Fruit fly (Drosophila melanogaster) whole organism, prepupa: ENCODE results near the gene CG10993.

Experiments used
- Blimp-1 ChIP-seq: fragments of 200-800 bp; sonication (Bioruptor generic); optimal IDR thresholded peaks from 3 replicates; lab custom pipeline; 2017; ENCODE audit warnings: missing biosample characterization, missing genetic modification characterization, mild to moderate bottlenecking, moderate library complexity, missing genetic modification reagents
- CG10631 ChIP-seq: fragments of 200-800 bp; sonication (Bioruptor generic); optimal IDR thresholded peaks from 2 replicates; lab custom pipeline; 2016; ENCODE audit warnings: missing biosample characterization, missing genetic modification characterization
- CG11294 ChIP-seq: fragments of 200-800 bp; sonication (Bioruptor generic); IDR thresholded peaks from 2 replicates; pipeline ENCODE4 v1.3.6; 2022; ENCODE audit warnings: missing biosample characterization, missing genetic modification characterization
- CG11762 ChIP-seq: fragments of 200-800 bp; sonication (Bioruptor generic); optimal IDR thresholded peaks from 3 replicates; lab custom pipeline; 2016; ENCODE audit warnings: missing biosample characterization, missing genetic modification characterization; ENCODE audit not compliant: insufficient read depth
- CG11902 ChIP-seq: fragments of 200-800 bp; sonication (Bioruptor generic); optimal IDR thresholded peaks from 3 replicates; lab custom pipeline; 2016; ENCODE audit warnings: missing biosample characterization, missing genetic modification characterization
- CG15336 ChIP-seq: fragments of 200-800 bp; sonication (Bioruptor generic); IDR thresholded peaks from 2 replicates; pipeline ENCODE4 v1.3.6; 2022; ENCODE audit warnings: missing biosample characterization, missing genetic modification characterization
- CG3032 ChIP-seq: fragments of 200-800 bp; optimal IDR thresholded peaks from 2 replicates; lab custom pipeline; 2019; ENCODE audit warnings: missing biosample characterization, mild to moderate bottlenecking, missing genetic modification characterization, moderate library complexity
- CG31627 ChIP-seq: fragments of 200-800 bp; sonication (Bioruptor generic); optimal IDR thresholded peaks from 3 replicates; lab custom pipeline; 2016; ENCODE audit warnings: missing biosample characterization, missing genetic modification characterization
- CG32006 ChIP-seq: fragments of 200-800 bp; sonication (Bioruptor generic); optimal IDR thresholded peaks from 3 replicates; lab custom pipeline; 2017; ENCODE audit warnings: missing biosample characterization, mild to moderate bottlenecking, missing genetic modification characterization
- CG3919 ChIP-seq: fragments of 200-800 bp; sonication (Bioruptor generic); optimal IDR thresholded peaks from 3 replicates; lab custom pipeline; 2016; ENCODE audit warnings: missing biosample characterization, missing genetic modification characterization
- CG6276 ChIP-seq: fragments of 200-800 bp; sonication (Bioruptor generic); optimal IDR thresholded peaks from 2 replicates; lab custom pipeline; 2017; ENCODE audit warnings: missing biosample characterization, mild to moderate bottlenecking, missing genetic modification characterization
- CG6792 ChIP-seq: fragments of 200-800 bp; sonication (Bioruptor generic); optimal IDR thresholded peaks from 3 replicates; lab custom pipeline; 2016; ENCODE audit warnings: missing biosample characterization, missing genetic modification characterization
- CG6808 ChIP-seq: fragments of 200-800 bp; sonication (Bioruptor generic); optimal IDR thresholded peaks from 3 replicates; lab custom pipeline; 2017; ENCODE audit warnings: missing biosample characterization, missing genetic modification characterization, mild to moderate bottlenecking, moderate library complexity, missing genetic modification reagents
- CG8119 ChIP-seq: fragments of 200-800 bp; sonication (Bioruptor generic); IDR thresholded peaks from 3 replicates; pipeline ENCODE4 v1.3.6; 2022; ENCODE audit warnings: missing biosample characterization, missing genetic modification characterization
- CG8319 ChIP-seq: fragments of 200-800 bp; sonication (Bioruptor generic); optimal IDR thresholded peaks from 3 replicates; lab custom pipeline; 2016; ENCODE audit warnings: missing biosample characterization, missing genetic modification characterization
- CG8632 ChIP-seq: fragments of 200-800 bp; sonication (Bioruptor generic); optimal IDR thresholded peaks from 3 replicates; lab custom pipeline; 2016; ENCODE audit warnings: missing biosample characterization, missing genetic modification characterization
- CG9139 ChIP-seq: fragments of 200-800 bp; sonication (Bioruptor generic); optimal IDR thresholded peaks from 3 replicates; lab custom pipeline; 2017; ENCODE audit warnings: missing biosample characterization, mild to moderate bottlenecking, missing genetic modification characterization
- Eip75B ChIP-seq: fragments of 200-800 bp; sonication (Bioruptor generic); optimal IDR thresholded peaks from 3 replicates; lab custom pipeline; 2016; ENCODE audit warnings: missing biosample characterization, missing genetic modification characterization
- Eip78C ChIP-seq: fragments of 200-800 bp; sonication (Bioruptor generic); peaks from one replicate; lab custom pipeline; 2016; ENCODE audit warnings: missing biosample characterization, missing genetic modification characterization
- Eip93F ChIP-seq: fragments of 200-800 bp; sonication (Bioruptor generic); optimal IDR thresholded peaks from 2 replicates; lab custom pipeline; 2016; ENCODE audit warnings: missing biosample characterization, mild to moderate bottlenecking, missing genetic modification characterization
- Gug ChIP-seq: fragments of 200-800 bp; sonication (Bioruptor generic); IDR thresholded peaks from 2 replicates; pipeline ENCODE4 v1.3.6; 2022; ENCODE audit warnings: missing biosample characterization, missing genetic modification characterization
- Hr39 ChIP-seq: fragments of 200-800 bp; sonication (Bioruptor generic); optimal IDR thresholded peaks from 2 replicates; lab custom pipeline; 2016; ENCODE audit warnings: missing biosample characterization, missing genetic modification characterization
- Hr4 ChIP-seq: fragments of 200-800 bp; sonication (Bioruptor generic); optimal IDR thresholded peaks from 3 replicates; lab custom pipeline; 2016; ENCODE audit warnings: missing biosample characterization, missing genetic modification characterization
- Lpt ChIP-seq: fragments of 200-800 bp; sonication (Bioruptor generic); optimal IDR thresholded peaks from 3 replicates; lab custom pipeline; 2016; ENCODE audit warnings: missing biosample characterization, missing genetic modification characterization
- Met ChIP-seq: fragments of 200-800 bp; sonication (Bioruptor generic); optimal IDR thresholded peaks from 3 replicates; lab custom pipeline; 2016; ENCODE audit warnings: missing biosample characterization, missing genetic modification characterization
- OdsH ChIP-seq: fragments of 200-800 bp; sonication (Bioruptor generic); optimal IDR thresholded peaks from 3 replicates; lab custom pipeline; 2016; ENCODE audit warnings: missing biosample characterization, missing genetic modification characterization
- Smox ChIP-seq: fragments of 200-800 bp; sonication (Bioruptor generic); optimal IDR thresholded peaks from 3 replicates; lab custom pipeline; 2016; ENCODE audit warnings: missing biosample characterization, missing genetic modification characterization
- Sox102F ChIP-seq: fragments of 200-800 bp; sonication (Bioruptor generic); optimal IDR thresholded peaks from 2 replicates; lab custom pipeline; 2016; ENCODE audit warnings: missing biosample characterization, mild to moderate bottlenecking, missing genetic modification characterization
- Sox14 ChIP-seq: fragments of 200-800 bp; sonication (Bioruptor generic); optimal IDR thresholded peaks from 3 replicates; lab custom pipeline; 2016; ENCODE audit warnings: missing biosample characterization, missing genetic modification characterization
- Sox15 ChIP-seq: fragments of 200-800 bp; sonication (Bioruptor generic); optimal IDR thresholded peaks from 3 replicates; lab custom pipeline; 2016; ENCODE audit warnings: missing biosample characterization, missing genetic modification characterization
- achi ChIP-seq: fragments of 200-800 bp; sonication (Bioruptor generic); optimal IDR thresholded peaks from 3 replicates; lab custom pipeline; 2016; ENCODE audit warnings: missing biosample characterization, missing genetic modification characterization
- acj6 ChIP-seq: fragments of 200-800 bp; sonication (Bioruptor generic); optimal IDR thresholded peaks from 3 replicates; lab custom pipeline; 2016; ENCODE audit warnings: missing biosample characterization, missing genetic modification characterization
- dac ChIP-seq: fragments of 200-800 bp; sonication (Bioruptor generic); optimal IDR thresholded peaks from 2 replicates; lab custom pipeline; 2017; ENCODE audit warnings: missing biosample characterization, mild to moderate bottlenecking, missing genetic modification characterization
- eg ChIP-seq: fragments of 200-800 bp; sonication (Bioruptor generic); IDR thresholded peaks from 3 replicates; pipeline ENCODE4 v1.3.6; 2022; ENCODE audit warnings: missing biosample characterization, missing genetic modification characterization
- esn ChIP-seq: fragments of 200-800 bp; sonication (Bioruptor generic); optimal IDR thresholded peaks from 2 replicates; lab custom pipeline; 2016; ENCODE audit warnings: missing biosample characterization, mild to moderate bottlenecking, missing genetic modification characterization, moderate library complexity
- fd59A ChIP-seq: fragments of 200-800 bp; sonication (Bioruptor generic); optimal IDR thresholded peaks from 2 replicates; lab custom pipeline; 2017; ENCODE audit warnings: missing biosample characterization, mild to moderate bottlenecking, missing genetic modification characterization, missing genetic modification reagents
- fkh ChIP-seq: fragments of 200-800 bp; sonication (Bioruptor generic); optimal IDR thresholded peaks from 3 replicates; lab custom pipeline; 2017; ENCODE audit warnings: missing biosample characterization, mild to moderate bottlenecking, missing genetic modification characterization, moderate library complexity
- net ChIP-seq: fragments of 200-800 bp; sonication (Bioruptor generic); optimal IDR thresholded peaks from 3 replicates; lab custom pipeline; 2016; ENCODE audit warnings: missing biosample characterization, missing genetic modification characterization
- pdm3 ChIP-seq: fragments of 200-800 bp; sonication (Bioruptor generic); optimal IDR thresholded peaks from 3 replicates; lab custom pipeline; 2016; ENCODE audit warnings: missing biosample characterization, missing genetic modification characterization
- salr ChIP-seq, 2 experiments: fragments of 200-800 bp; sonication (Bioruptor generic); optimal IDR thresholded peaks; 3 replicates each; lab custom pipeline; 2016 to 2018; ENCODE audit warnings: missing biosample characterization in 2 of 2, missing genetic modification characterization in 2 of 2, mild to moderate bottlenecking in 1 of 2
- spab ChIP-seq: fragments of 200-800 bp; sonication (Bioruptor generic); optimal IDR thresholded peaks from 2 replicates; lab custom pipeline; 2017; ENCODE audit warnings: missing biosample characterization, mild to moderate bottlenecking, missing genetic modification characterization, missing genetic modification reagents
- ss ChIP-seq, 2 experiments: fragments of 200-800 bp; sonication (Bioruptor generic); optimal IDR thresholded peaks; 2 replicates in 1 of 2; 3 replicates in 1 of 2; lab custom pipeline; 2017 to 2018; ENCODE audit warnings: mild to moderate bottlenecking in 2 of 2, missing biosample characterization in 2 of 2, missing genetic modification characterization in 2 of 2, moderate library complexity in 1 of 2
- svp ChIP-seq: fragments of 200-800 bp; sonication (Bioruptor generic); peaks from one replicate; lab custom pipeline; 2016; ENCODE audit warnings: missing biosample characterization, missing genetic modification characterization
- topi ChIP-seq: fragments of 200-800 bp; sonication (Bioruptor generic); optimal IDR thresholded peaks from 3 replicates; lab custom pipeline; 2016; ENCODE audit warnings: missing biosample characterization, missing genetic modification characterization
- vri ChIP-seq: fragments of 200-800 bp; sonication (Bioruptor generic); optimal IDR thresholded peaks from 3 replicates; lab custom pipeline; 2016; ENCODE audit warnings: missing biosample characterization, mild to moderate bottlenecking, missing genetic modification characterization

The CG10993 gene

DNA sequence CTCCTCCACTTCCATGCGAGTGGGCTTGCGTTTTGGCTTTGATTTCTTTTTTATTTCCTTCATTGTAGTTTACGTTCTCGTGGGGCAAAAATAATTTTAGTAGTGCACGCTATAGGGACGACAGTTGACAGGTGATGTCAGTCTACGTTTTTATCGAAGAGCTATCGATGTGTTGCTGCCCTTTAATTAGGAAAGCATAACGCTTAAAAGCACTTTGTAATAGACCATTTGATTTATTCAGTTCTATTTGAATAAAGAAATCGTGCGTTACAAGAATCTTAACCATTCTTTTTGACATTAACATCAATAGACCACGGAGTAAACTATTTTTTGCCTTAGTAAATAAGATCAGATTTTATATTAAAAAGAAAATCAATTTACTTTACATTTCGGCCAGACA lies at the start of gene CG10993:
TSS of gene CG10993 (minus strand) at position 101 of the 400 bp plus-strand sequence.
- TF ChIP-seq pdm3 (no peak), Hr39 (GFP tag; lab: Kevin White, UChicago) (no peak), spab (GFP tag; lab: Kevin White, UChicago) (no peak), vri (no peak), fd59A (GFP tag; lab: Kevin White, UChicago) (no peak), CG11762 (GFP tag; lab: Kevin White, UChicago) (no peak), Hr4 (GFP tag; lab: Kevin White, UChicago) (no peak), eg (GFP tag; lab: Robert Waterston, UW) (no peak), CG11294 (GFP tag; lab: Robert Waterston, UW) (no peak), achi (GFP tag; lab: Kevin White, UChicago) (no peak), CG3919 (GFP tag; lab: Kevin White, UChicago) (no peak), salr (GFP tag; optimal IDR thresholded peaks at IDR 0.05; lab: Kevin White, UChicago) (no peak), CG15336 (no peak)

DNA sequence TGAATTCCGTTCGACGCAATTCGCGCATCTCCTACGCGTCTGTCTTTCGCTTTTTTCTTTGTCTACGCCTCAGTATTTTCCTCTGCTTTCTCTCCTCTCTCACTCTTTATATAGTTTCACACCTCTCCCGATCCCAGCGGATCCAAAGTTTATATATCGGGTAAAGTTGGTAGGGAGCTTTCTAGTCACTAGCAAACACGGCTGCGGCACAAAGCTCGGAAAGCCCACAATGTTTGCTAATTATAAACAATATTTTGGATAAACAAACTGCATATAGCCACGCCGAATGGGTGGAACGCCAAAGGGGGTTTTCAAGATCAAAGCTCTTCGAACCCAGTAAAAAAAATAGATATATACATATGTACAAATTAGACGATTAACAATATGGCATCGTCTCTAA lies 49.2 kb upstream of the CG10993 start:
- TF ChIP-seq Lpt (GFP tag; lab: Kevin White, UChicago), result no peak
- TF ChIP-seq CG9139 (GFP tag; lab: Kevin White, UChicago), result peak; percentile 7
- TF ChIP-seq Eip78C (GFP tag; lab: Kevin White, UChicago), result peak; percentile 39
- 0 out of 3 replicates have a peak, but pooled peaks have one; percentile 17 for TF ChIP-seq CG8119 (GFP tag; lab: Robert Waterston, UW)
- no peak for TF ChIP-seq Eip75B (GFP tag; lab: Kevin White, UChicago)
- no peak for TF ChIP-seq spab (GFP tag; lab: Kevin White, UChicago)
- TF ChIP-seq Blimp-1 (GFP tag; lab: Kevin White, UChicago), result no peak
- peak; percentile 66 for TF ChIP-seq fkh
- TF ChIP-seq eg (GFP tag; lab: Robert Waterston, UW), result peak; percentile 10; the same call in 1 of the 3 replicates

DNA sequence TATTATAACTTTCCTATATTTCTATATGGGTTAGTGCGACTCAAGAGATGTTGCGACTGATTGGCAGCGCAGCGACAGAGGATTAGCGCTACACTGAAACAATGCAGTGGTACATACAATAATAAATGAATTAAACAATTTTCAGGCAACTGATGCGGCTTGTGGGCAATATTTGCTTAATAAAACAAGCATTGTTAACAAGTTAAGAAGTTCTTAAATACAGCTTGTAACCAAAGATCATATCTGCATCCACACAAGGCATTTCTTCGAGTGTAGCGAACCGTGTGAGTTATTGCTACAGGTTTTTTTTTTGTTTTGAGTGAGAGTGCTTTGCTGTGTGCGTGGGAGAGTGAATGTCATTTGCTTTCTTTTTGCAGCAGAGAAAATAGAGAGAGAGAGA lies 48.0 kb upstream of the CG10993 start:
- peak; percentile 89 for TF ChIP-seq esn (GFP tag; lab: Kevin White, UChicago)
- TF ChIP-seq Eip75B (GFP tag; lab: Kevin White, UChicago), result peak; percentile 90
- peak; percentile 45 for TF ChIP-seq Eip93F
- TF ChIP-seq CG10631, result peak; percentile 84
- peak; percentile 90 for TF ChIP-seq CG31627 (GFP tag; lab: Kevin White, UChicago)
- TF ChIP-seq Eip78C (GFP tag; lab: Kevin White, UChicago), result peak; percentile 97
- TF ChIP-seq Sox15 (GFP tag; lab: Kevin White, UChicago), result peak; percentile 84
- TF ChIP-seq CG3919 (GFP tag; lab: Kevin White, UChicago), result peak; percentile 91
- TF ChIP-seq CG8119 (GFP tag; lab: Robert Waterston, UW), result peak; percentile 96
- peak; percentile 20 for TF ChIP-seq fkh
- TF ChIP-seq CG11902 (GFP tag; lab: Kevin White, UChicago), result peak; percentile 79
- peak; percentile 76 for TF ChIP-seq spab (GFP tag; lab: Kevin White, UChicago)
- peak; percentile 78 for TF ChIP-seq CG6808
- peak; percentile 49 for TF ChIP-seq Blimp-1 (GFP tag; lab: Kevin White, UChicago)
- peak; percentile 85 for TF ChIP-seq CG11294 (GFP tag; lab: Robert Waterston, UW)
- TF ChIP-seq svp, result peak; percentile 92
- peak; percentile 90 for TF ChIP-seq OdsH (GFP tag; lab: Kevin White, UChicago)
- peak; percentile 98 for TF ChIP-seq Hr4 (GFP tag; lab: Kevin White, UChicago)
- peak; percentile 63 to 85 for TF ChIP-seq ss (GFP tag; optimal IDR thresholded peaks at IDR 0.05; lab: Kevin White, UChicago)
- TF ChIP-seq eg (GFP tag; lab: Robert Waterston, UW), result peak; percentile 96
- peak; percentile 89 for TF ChIP-seq Sox14
- TF ChIP-seq CG3032 (tag; lab: Kevin White, UChicago), result peak; percentile 64
- peak; percentile 76 for TF ChIP-seq CG8319 (GFP tag; lab: Kevin White, UChicago)
- TF ChIP-seq fd59A (GFP tag; lab: Kevin White, UChicago), result peak; percentile 75
- peak; percentile 93 for TF ChIP-seq pdm3
- TF ChIP-seq CG32006 (GFP tag; lab: Kevin White, UChicago), result peak; percentile 98
- TF ChIP-seq Sox102F, result peak; percentile 85
- TF ChIP-seq Met (GFP tag; lab: Kevin White, UChicago), result peak; percentile 92
- peak; percentile 87 for TF ChIP-seq acj6 (GFP tag; lab: Kevin White, UChicago)
- TF ChIP-seq net (GFP tag; lab: Kevin White, UChicago), result peak; percentile 93
- TF ChIP-seq Smox (GFP tag; lab: Kevin White, UChicago), result peak; percentile 85
- peak; percentile 84 for TF ChIP-seq CG8632 (GFP tag; lab: Kevin White, UChicago)
- TF ChIP-seq topi (GFP tag; lab: Kevin White, UChicago), result peak; percentile 91
- peak; percentile 94 for TF ChIP-seq CG6276 (GFP tag; lab: Kevin White, UChicago)
- TF ChIP-seq Hr39 (GFP tag; lab: Kevin White, UChicago), result peak; percentile 90
- TF ChIP-seq CG6792 (GFP tag; lab: Kevin White, UChicago), result peak; percentile 89
- TF ChIP-seq CG9139 (GFP tag; lab: Kevin White, UChicago), result peak; percentile 77
- peak; percentile 95 for TF ChIP-seq Lpt (GFP tag; lab: Kevin White, UChicago)
- TF ChIP-seq Gug (GFP tag; lab: Robert Waterston, UW), result peak; percentile 93
- peak; percentile 93 for TF ChIP-seq dac
